Fruit fly (Drosophila melanogaster): ENCODE measurements around the gene CG32085.

CG32085 gene

DNA sequence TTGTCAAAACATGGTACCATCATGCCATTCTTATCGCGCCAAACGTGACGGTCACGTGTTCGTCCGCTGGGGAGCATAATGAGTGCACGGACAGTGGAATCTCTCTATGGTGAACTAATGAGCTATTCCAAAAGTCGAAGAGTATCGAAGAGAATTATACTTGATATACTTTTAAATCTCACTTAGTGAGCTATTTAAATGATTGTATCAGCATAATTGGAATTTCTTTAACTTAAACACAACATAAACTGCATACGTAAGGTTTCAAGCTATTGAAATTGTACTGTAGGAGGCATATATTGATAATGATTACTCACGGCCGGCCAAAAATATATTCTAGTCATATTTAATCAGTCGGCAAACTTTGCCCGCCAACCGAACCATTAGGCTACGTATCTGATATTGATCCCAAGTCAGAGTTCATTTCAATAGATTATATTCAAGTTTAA lies 41.4 kb upstream of the CG32085 start (continued):
- TF ChIP-seq da (GFP tag; optimal IDR thresholded peaks at IDR 0.05) (no peak), CG3407 (GFP tag; optimal IDR thresholded peaks at IDR 0.05) (no peak), CG12769 (tag; optimal IDR thresholded peaks at IDR 0.05) (peak; percentile 52), CG12071 (GFP tag; optimal IDR thresholded peaks at IDR 0.05) (no peak), HHEX (GFP tag; optimal IDR thresholded peaks at IDR 0.05) (peak; percentile 8), mam (GFP tag; optimal IDR thresholded peaks at IDR 0.05) (peak; percentile 31), CG11695 (GFP tag; IDR thresholded peaks at IDR 0.05) (0 out of 3 replicates have a peak, but pooled peaks have one; percentile 10), fd3F (GFP tag; optimal IDR thresholded peaks at IDR 0.05) (peak; percentile 18), tgo (GFP tag; IDR thresholded peaks at IDR 0.05) (peak; percentile 35; the same call in 1 of the 3 replicates), cwo (GFP tag; optimal IDR thresholded peaks at IDR 0.05) (peak; percentile 96), bcd (GFP tag; optimal IDR thresholded peaks at IDR 0.05) (no peak), Hr51 (GFP tag; optimal IDR thresholded peaks at IDR 0.05) (no peak), p53 (GFP tag; optimal IDR thresholded peaks at IDR 0.05) (no peak), CG18011 (GFP tag; optimal IDR thresholded peaks at IDR 0.05) (no peak), Spps (tag; optimal IDR thresholded peaks at IDR 0.05) (no peak), Sry-δ (GFP tag; optimal IDR thresholded peaks at IDR 0.05) (no peak), CG1832 (GFP tag; optimal IDR thresholded peaks at IDR 0.05) (no peak), odd (GFP tag; optimal IDR thresholded peaks at IDR 0.05) (no peak), CG7786 (GFP tag; optimal IDR thresholded peaks at IDR 0.05) (no peak), sqz (GFP tag; optimal IDR thresholded peaks at IDR 0.05) (no peak), CG2678 (tag; optimal IDR thresholded peaks at IDR 0.05) (no peak), Abd-B (GFP tag; optimal IDR thresholded peaks at IDR 0.05) (no peak), chm (GFP tag; IDR thresholded peaks at IDR 0.05) (no peak), onecut (GFP tag; IDR thresholded peaks at IDR 0.05) (no peak), lab (GFP tag; optimal IDR thresholded peaks at IDR 0.05) (peak; percentile 55), chif (GFP tag; optimal IDR thresholded peaks at IDR 0.05) (no peak), ro (GFP tag; IDR thresholded peaks at IDR 0.05) (no peak), CG10267 (tag; optimal IDR thresholded peaks at IDR 0.05) (no peak), CG8281 (tag; optimal IDR thresholded peaks at IDR 0.05) (no peak), CG11093 (GFP tag; IDR thresholded peaks at IDR 0.05) (no peak), CG17385 (GFP tag; optimal IDR thresholded peaks at IDR 0.05) (peak; percentile 11), HLH4C (GFP tag; IDR thresholded peaks at IDR 0.05; ENCODE audit: partially characterized antibody) (no peak), Max (GFP tag; optimal IDR thresholded peaks at IDR 0.05) (no peak), Optix (GFP tag; IDR thresholded peaks at IDR 0.05) (no peak), CG4854 (GFP tag; optimal IDR thresholded peaks at IDR 0.05) (no peak), gsb (GFP tag; IDR thresholded peaks at IDR 0.05) (peak; percentile 49), BtbVII (GFP tag; optimal IDR thresholded peaks at IDR 0.05) (no peak), CG16813 (GFP tag; IDR thresholded peaks at IDR 0.05; ENCODE audit: partially characterized antibody) (no peak), PHDP (tag; optimal IDR thresholded peaks at IDR 0.05) (peak; percentile 41), CG8478 (optimal IDR thresholded peaks at IDR 0.05) (no peak), tup (GFP tag; optimal IDR thresholded peaks at IDR 0.05) (no peak), MTF-1 (GFP tag; optimal IDR thresholded peaks at IDR 0.05; ENCODE audit: borderline replicate concordance) (no peak), cad (GFP tag; optimal IDR thresholded peaks at IDR 0.05) (no peak), Atf3 (GFP tag; optimal IDR thresholded peaks at IDR 0.05) (no peak), CG10654 (GFP tag; optimal IDR thresholded peaks at IDR 0.05) (no peak), CG17359 (tag; optimal IDR thresholded peaks at IDR 0.05) (no peak), CG12391 (tag; optimal IDR thresholded peaks at IDR 0.05) (no peak), CG4730 (GFP tag; IDR thresholded peaks at IDR 0.05) (peak; percentile 48), CG14014 (GFP tag; IDR thresholded peaks at IDR 0.05) (peak; percentile 15; the same call in 1 of the 2 replicates), CG11456 (GFP tag; IDR thresholded peaks at IDR 0.05) (0 out of 3 replicates have a peak, but pooled peaks have one; percentile 51), tio (GFP tag; optimal IDR thresholded peaks at IDR 0.05) (no peak)

All from whole organism, embryonic.